Worm (Caenorhabditis elegans) whole organism, early embryonic: ENCODE data around the gene elo-3.

Source experiments
- flt-1 ChIP-seq: fragments of 200-800 bp; sonication (Bioruptor generic); IDR thresholded peaks from 2 replicates; pipeline ENCODE4 v1.3.6; 2022; ENCODE audit warnings: missing genetic modification characterization, missing compliant biosample characterization
- hmg-4 ChIP-seq: fragments of 200-800 bp; sonication (Bioruptor generic); optimal IDR thresholded peaks from 2 replicates; lab custom pipeline; 2018; ENCODE audit warnings: mild to moderate bottlenecking, missing genetic modification characterization, missing compliant biosample characterization
- hnd-1 ChIP-seq: sonication (generic microtip); optimal IDR thresholded peaks from 2 replicates; lab custom pipeline; 2016; ENCODE audit warnings: missing genetic modification characterization, missing compliant biosample characterization
- tra-4 ChIP-seq: sonication (generic microtip); optimal IDR thresholded peaks from 2 replicates; lab custom pipeline; 2017; ENCODE audit warnings: missing genetic modification characterization, missing compliant biosample characterization

DNA sequence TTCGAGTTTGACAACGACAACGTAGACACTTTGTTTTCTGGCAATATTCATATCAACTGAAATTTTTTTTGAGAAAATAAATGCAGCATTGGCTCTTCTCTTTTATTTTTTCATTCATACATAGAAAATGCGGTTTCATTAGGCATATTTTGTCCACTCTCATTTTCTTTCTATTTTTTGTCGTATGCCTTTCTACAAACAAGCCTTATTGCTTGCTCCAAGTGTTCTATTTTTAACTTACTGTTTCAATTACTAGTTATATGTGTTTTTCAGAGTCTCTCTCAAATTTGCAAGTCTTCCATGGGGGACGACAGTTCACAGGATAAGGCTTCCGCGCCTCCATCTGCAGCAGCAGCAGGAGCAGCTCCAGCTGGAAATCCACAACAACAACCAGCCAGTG is 31.5 kb upstream of the elo-3 start, which contains the start of gene kcc-1:
- TF ChIP-seq tra-4 (tag; lab: Kevin White, UChicago): no peak
- no peak for TF ChIP-seq hnd-1 (tag; lab: Kevin White, UChicago)
- TF ChIP-seq hmg-4 (GFP tag; lab: Kevin White, UChicago): no peak
- no peak for TF ChIP-seq flt-1
